Fruit fly (Drosophila melanogaster): ENCODE measurements around the gene ntc.
A peak's percentile ranks its signal among the peaks of the same experiment; 100 is the strongest.

ntc gene

DNA sequence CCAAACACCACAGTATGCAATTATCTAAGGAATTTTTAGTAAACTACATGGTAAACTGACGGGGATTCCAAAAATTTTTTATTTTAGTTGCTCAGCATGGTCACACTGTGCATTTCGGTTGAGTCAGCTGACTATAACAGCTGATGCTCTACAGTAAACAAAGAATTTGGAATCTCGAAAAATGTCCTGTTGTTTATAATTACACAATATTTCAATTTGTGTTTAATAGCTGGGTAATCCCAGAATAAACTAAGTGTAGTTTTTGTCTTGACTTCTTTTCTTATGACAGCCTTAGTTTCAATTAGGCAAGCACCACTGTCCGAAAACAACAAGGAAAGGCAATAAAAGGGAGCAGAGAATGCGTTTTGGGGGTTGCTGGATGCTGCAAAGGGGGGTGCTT is 20.6 kb downstream of the ntc start (continued):
- no peak for TF ChIP-seq CG2199 (GFP tag; IDR thresholded peaks at IDR 0.05)
- TF ChIP-seq CG17568 (GFP tag; optimal IDR thresholded peaks at IDR 0.05) = no peak
- TF ChIP-seq chn (GFP tag; optimal IDR thresholded peaks at IDR 0.05) = peak; percentile 15
- peak; percentile 48; the same call in 1 of the 3 replicates for TF ChIP-seq CG7357 (GFP tag; IDR thresholded peaks at IDR 0.05)
- TF ChIP-seq Usf (GFP tag; optimal IDR thresholded peaks at IDR 0.05) = no peak
- TF ChIP-seq BtbVII (GFP tag; optimal IDR thresholded peaks at IDR 0.05) = no peak
- peak; percentile 60 for TF ChIP-seq Ptx1 (GFP tag; IDR thresholded peaks at IDR 0.05)
- TF ChIP-seq CG13424 (tag; optimal IDR thresholded peaks at IDR 0.05) = peak; percentile 9
- TF ChIP-seq CG31441 (GFP tag; IDR thresholded peaks at IDR 0.05) = no peak
- no peak for TF ChIP-seq usp (GFP tag; optimal IDR thresholded peaks at IDR 0.05)
- TF ChIP-seq pum (GFP tag; optimal IDR thresholded peaks at IDR 0.05) = peak; percentile 7
- TF ChIP-seq CG10274 (GFP tag; optimal IDR thresholded peaks at IDR 0.05) = no peak
- no peak for TF ChIP-seq disco-r (GFP tag; optimal IDR thresholded peaks at IDR 0.05)
- TF ChIP-seq CG10147 (GFP tag; optimal IDR thresholded peaks at IDR 0.05) = no peak
- TF ChIP-seq Dp (GFP tag; optimal IDR thresholded peaks at IDR 0.05) = no peak
- TF ChIP-seq Chrac-16 (GFP tag; optimal IDR thresholded peaks at IDR 0.05) = no peak
- TF ChIP-seq CG12155 (GFP tag; optimal IDR thresholded peaks at IDR 0.05) = no peak
- TF ChIP-seq gsb-n (tag; optimal IDR thresholded peaks at IDR 0.05) = no peak
- no peak for TF ChIP-seq D19A (tag; optimal IDR thresholded peaks at IDR 0.05)
- peak; percentile 38; the same call in 1 of the 2 replicates for TF ChIP-seq CG32532 (GFP tag; IDR thresholded peaks at IDR 0.05)
- TF ChIP-seq CG8944 (GFP tag; optimal IDR thresholded peaks at IDR 0.05) = peak; percentile 15
- no peak for TF ChIP-seq sd (tag; optimal IDR thresholded peaks at IDR 0.05)
- no peak for TF ChIP-seq pnt (GFP tag; optimal IDR thresholded peaks at IDR 0.05)
- no peak for TF ChIP-seq CG4820 (GFP tag; optimal IDR thresholded peaks at IDR 0.05)
- TF ChIP-seq Adf1 (GFP tag; IDR thresholded peaks at IDR 0.05) = no peak
- TF ChIP-seq Six4 (GFP tag; optimal IDR thresholded peaks at IDR 0.05) = peak; percentile 1
- TF ChIP-seq Dip3 (GFP tag; optimal IDR thresholded peaks at IDR 0.05) = no peak
- peak; percentile 28; the same call in 1 of the 2 replicates for TF ChIP-seq ranshi (GFP tag; IDR thresholded peaks at IDR 0.05)
- TF ChIP-seq sna (GFP tag; IDR thresholded peaks at IDR 0.05; ENCODE audit: partially characterized antibody) = no peak
- no peak for TF ChIP-seq oc (tag; optimal IDR thresholded peaks at IDR 0.05)
- TF ChIP-seq Hr51 (GFP tag; optimal IDR thresholded peaks at IDR 0.05) = peak in 1 of 2 experiments; percentile 19
- TF ChIP-seq Drgx (GFP tag; IDR thresholded peaks at IDR 0.05) = no peak
- no peak for TF ChIP-seq tx (GFP tag; optimal IDR thresholded peaks at IDR 0.05)
- TF ChIP-seq CG18619 (GFP tag; optimal IDR thresholded peaks at IDR 0.05) = no peak
- TF ChIP-seq row (GFP tag; IDR thresholded peaks at IDR 0.05) = peak; percentile 53; the same call in 2 of the 3 replicates
- TF ChIP-seq ac (GFP tag; optimal IDR thresholded peaks at IDR 0.05) = no peak
- TF ChIP-seq Lpt (GFP tag; optimal IDR thresholded peaks at IDR 0.05) = no peak
- TF ChIP-seq CG7271 (tag; optimal IDR thresholded peaks at IDR 0.05) = no peak
- no peak for TF ChIP-seq Mad (GFP tag; optimal IDR thresholded peaks at IDR 0.05)
- TF ChIP-seq mam (GFP tag; optimal IDR thresholded peaks at IDR 0.05) = no peak
- no peak for TF ChIP-seq Camta (GFP tag; optimal IDR thresholded peaks at IDR 0.05)
- TF ChIP-seq dmrt11E (tag; optimal IDR thresholded peaks at IDR 0.05) = peak; percentile 31
- no peak for TF ChIP-seq org-1 (GFP tag; optimal IDR thresholded peaks at IDR 0.05)
- no peak for TF ChIP-seq gcm2 (GFP tag; optimal IDR thresholded peaks at IDR 0.05)
- TF ChIP-seq CG3847 (GFP tag; IDR thresholded peaks at IDR 0.05) = no peak
- no peak for TF ChIP-seq nerfin-2 (GFP tag; IDR thresholded peaks at IDR 0.05; ENCODE audit: partially characterized antibody)
- TF ChIP-seq so (GFP tag; IDR thresholded peaks at IDR 0.05) = no peak
- no peak for TF ChIP-seq Atf6 (GFP tag; IDR thresholded peaks at IDR 0.05)
- no peak for TF ChIP-seq CG12299 (tag; optimal IDR thresholded peaks at IDR 0.05)
- TF ChIP-seq CG7987 (GFP tag; optimal IDR thresholded peaks at IDR 0.05) = no peak
- TF ChIP-seq bsh (GFP tag; optimal IDR thresholded peaks at IDR 0.05) = peak in 1 of 2 experiments; percentile 54
- no peak for TF ChIP-seq CG5953 (GFP tag; IDR thresholded peaks at IDR 0.05)
